Fruit fly (Drosophila melanogaster): ENCODE data around the gene CG33111.

CG33111 gene

DNA sequence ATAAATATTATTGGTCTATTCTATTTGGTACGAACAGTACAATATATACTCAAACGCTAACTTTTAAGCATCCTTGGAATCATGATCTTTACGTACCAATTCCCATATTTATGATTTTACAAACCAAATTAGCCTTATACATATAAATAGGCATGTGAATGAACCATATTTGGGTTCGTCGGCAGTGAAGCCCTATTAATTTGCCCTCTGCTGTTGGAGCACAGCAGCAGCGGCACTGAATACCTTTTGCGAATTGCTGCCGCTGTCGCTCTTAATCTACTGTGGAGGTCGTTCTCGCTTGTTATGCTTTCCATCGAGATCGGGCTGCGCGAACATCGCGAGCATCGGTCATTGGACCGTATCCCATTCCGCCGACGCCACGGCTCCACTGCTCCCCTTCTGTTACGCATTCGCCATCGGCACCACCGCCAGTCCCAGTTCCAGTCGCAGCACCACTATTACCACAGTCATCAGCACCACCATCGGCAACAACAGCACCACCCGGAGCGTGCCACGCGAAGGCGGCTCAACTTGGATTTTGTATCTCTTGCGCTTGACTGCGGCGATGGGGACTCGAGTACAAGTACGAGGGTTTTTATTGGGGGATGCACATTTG, 30.5 kb downstream of the CG33111 start:
- TF ChIP-seq CG11617 (GFP tag; optimal IDR thresholded peaks at IDR 0.05): no peak
- no peak for TF ChIP-seq CG7045 (GFP tag; optimal IDR thresholded peaks at IDR 0.05)
- TF ChIP-seq kay (GFP tag; ENCODE audit: borderline replicate concordance): no peak
- TF ChIP-seq cic (GFP tag; optimal IDR thresholded peaks at IDR 0.05): no peak
- TF ChIP-seq Crg-1 (GFP tag; optimal IDR thresholded peaks at IDR 0.05): no peak
- TF ChIP-seq CG33017 (tag; optimal IDR thresholded peaks at IDR 0.05): no peak
- no peak for TF ChIP-seq CG5204 (GFP tag; optimal IDR thresholded peaks at IDR 0.05)
- TF ChIP-seq ovo (GFP tag; optimal IDR thresholded peaks at IDR 0.05): no peak
- TF ChIP-seq CG12768 (GFP tag; optimal IDR thresholded peaks at IDR 0.05): no peak
- no peak for TF ChIP-seq CG1620 (GFP tag; optimal IDR thresholded peaks at IDR 0.05)
- no peak for TF ChIP-seq Clk (GFP tag; optimal IDR thresholded peaks at IDR 0.05)
- TF ChIP-seq Hr96 (GFP tag; optimal IDR thresholded peaks at IDR 0.05): no peak
- no peak for TF ChIP-seq Mnt (GFP tag; optimal IDR thresholded peaks at IDR 0.05)

dm6 chr3R:23787632-23787960, 31.4 kb downstream of the CG33111 start:
- no peak for TF ChIP-seq CG33017 (tag; optimal IDR thresholded peaks at IDR 0.05)
- peak; percentile 20 for TF ChIP-seq kay (GFP tag; ENCODE audit: borderline replicate concordance)

DNA sequence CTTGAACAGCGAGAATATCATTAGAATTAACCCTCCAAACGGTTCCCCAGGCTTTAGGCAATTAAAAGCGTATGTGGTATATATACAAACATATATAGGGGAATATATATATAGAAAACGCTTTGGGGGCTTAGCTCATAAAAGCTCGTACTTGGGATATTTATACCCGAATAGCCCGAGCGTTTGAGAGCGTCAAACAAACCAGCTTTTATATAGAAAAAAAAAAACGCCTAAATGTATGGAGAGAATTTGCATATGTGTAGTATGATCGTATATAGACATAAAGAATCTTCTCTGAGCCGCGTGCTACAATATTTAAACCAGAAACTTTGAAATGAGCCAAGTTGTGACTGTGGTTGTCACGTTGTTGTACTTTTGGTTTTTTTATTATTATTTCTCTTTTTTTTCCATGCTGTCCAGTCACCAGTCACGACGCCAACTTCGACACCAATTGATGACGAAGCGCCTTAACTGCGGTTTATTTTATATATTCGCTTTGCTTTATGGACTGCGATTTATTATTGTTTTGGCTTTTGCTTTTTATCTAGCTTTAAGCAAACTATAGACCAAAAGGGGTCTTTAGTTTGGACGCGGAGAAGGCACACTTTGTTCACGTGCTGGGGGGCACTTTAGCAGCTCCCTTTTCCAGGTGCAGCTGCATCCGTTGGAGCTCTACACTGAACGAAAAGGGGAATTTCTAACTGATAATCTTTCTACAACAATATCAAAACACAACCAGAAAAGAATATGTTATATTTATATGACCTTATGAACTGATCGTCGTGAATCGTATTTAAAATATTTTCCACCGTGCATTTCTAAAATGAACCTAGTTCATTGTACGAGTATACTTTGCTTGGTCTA, 32.0 kb downstream of the CG33111 start:
- TF ChIP-seq pad (GFP tag; optimal IDR thresholded peaks at IDR 0.05) (peak; percentile 46), CG7045 (GFP tag; optimal IDR thresholded peaks at IDR 0.05) (no peak), CG11617 (GFP tag; optimal IDR thresholded peaks at IDR 0.05) (no peak), tj (GFP tag; optimal IDR thresholded peaks at IDR 0.05) (peak; percentile 77), cnc (optimal IDR thresholded peaks at IDR 0.05) (no peak), CG33017 (tag; optimal IDR thresholded peaks at IDR 0.05) (no peak), kay (GFP tag; ENCODE audit: borderline replicate concordance) (peak; percentile 22), Crg-1 (GFP tag; optimal IDR thresholded peaks at IDR 0.05) (no peak)

dm6 chr3R:23784925-23785680, 33.9 kb downstream of the CG33111 start:
- no peak for TF ChIP-seq toe (GFP tag; optimal IDR thresholded peaks at IDR 0.05)

dm6 chr3R:23783961-23784360, 35.1 kb downstream of the CG33111 start:
- peak; percentile 6 for TF ChIP-seq CG7101 (tag; optimal IDR thresholded peaks at IDR 0.05)
- no peak for TF ChIP-seq ovo (GFP tag; optimal IDR thresholded peaks at IDR 0.05)
- no peak for TF ChIP-seq CG11617 (GFP tag; optimal IDR thresholded peaks at IDR 0.05)

DNA sequence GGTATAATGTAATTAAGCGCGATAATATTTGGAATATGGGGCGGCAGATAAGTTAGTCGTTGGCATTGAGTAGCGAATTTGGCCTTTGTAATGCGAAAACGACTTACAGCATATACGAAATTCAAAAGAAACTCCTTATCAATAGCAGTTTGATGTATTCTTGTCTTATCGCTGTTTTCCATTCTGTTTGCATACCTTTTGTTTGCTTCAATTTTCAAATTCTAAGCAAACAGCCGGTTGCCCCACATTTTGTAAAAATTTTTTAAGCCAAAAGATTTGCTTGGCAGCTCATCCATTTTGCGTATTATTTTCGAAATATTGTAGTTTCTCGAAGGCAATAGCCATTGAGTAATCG, 35.7 kb downstream of the CG33111 start:
- peak; percentile 47 for TF ChIP-seq cic (GFP tag; optimal IDR thresholded peaks at IDR 0.05)
- no peak for TF ChIP-seq ovo (GFP tag; optimal IDR thresholded peaks at IDR 0.05)

- TF ChIP-seq Mnt (GFP tag; optimal IDR thresholded peaks at IDR 0.05): peak; percentile 44
- TF ChIP-seq CG7101 (tag; optimal IDR thresholded peaks at IDR 0.05): peak; percentile 33
- TF ChIP-seq CG5204 (GFP tag; optimal IDR thresholded peaks at IDR 0.05): peak; percentile 26
- TF ChIP-seq CG1620 (GFP tag; optimal IDR thresholded peaks at IDR 0.05): peak; percentile 45
- peak; percentile 38 for TF ChIP-seq CG33017 (tag; optimal IDR thresholded peaks at IDR 0.05)
- peak; percentile 94 for TF ChIP-seq cic (GFP tag; optimal IDR thresholded peaks at IDR 0.05)
- TF ChIP-seq CG11617 (GFP tag; optimal IDR thresholded peaks at IDR 0.05): peak; percentile 42
- peak; percentile 33 for TF ChIP-seq CG7045 (GFP tag; optimal IDR thresholded peaks at IDR 0.05)
- TF ChIP-seq tj (GFP tag; optimal IDR thresholded peaks at IDR 0.05): no peak
- peak; percentile 27 for TF ChIP-seq Hr96 (GFP tag; optimal IDR thresholded peaks at IDR 0.05)
- TF ChIP-seq toe (GFP tag; optimal IDR thresholded peaks at IDR 0.05): peak; percentile 15
- TF ChIP-seq cnc (optimal IDR thresholded peaks at IDR 0.05): no peak
- peak; percentile 79 for TF ChIP-seq CG12768 (GFP tag; optimal IDR thresholded peaks at IDR 0.05)
- no peak for TF ChIP-seq kay (GFP tag; ENCODE audit: borderline replicate concordance)
- TF ChIP-seq ovo (GFP tag; optimal IDR thresholded peaks at IDR 0.05): peak; percentile 17
- TF ChIP-seq CG14711 (tag; optimal IDR thresholded peaks at IDR 0.05): no peak
- TF ChIP-seq bab1 (GFP tag; optimal IDR thresholded peaks at IDR 0.05): no peak
- TF ChIP-seq Clk (GFP tag; optimal IDR thresholded peaks at IDR 0.05): peak; percentile 42
- TF ChIP-seq Crg-1 (GFP tag; optimal IDR thresholded peaks at IDR 0.05): peak; percentile 62
- peak; percentile 68 for TF ChIP-seq pad (GFP tag; optimal IDR thresholded peaks at IDR 0.05)
Measured at dm6 chr3R:23782456-23783402, 36.3 kb downstream of the CG33111 start.

Data from whole organism, adult.